Fruit fly (Drosophila melanogaster): ENCODE measurements around the gene Acyp.

DNA sequence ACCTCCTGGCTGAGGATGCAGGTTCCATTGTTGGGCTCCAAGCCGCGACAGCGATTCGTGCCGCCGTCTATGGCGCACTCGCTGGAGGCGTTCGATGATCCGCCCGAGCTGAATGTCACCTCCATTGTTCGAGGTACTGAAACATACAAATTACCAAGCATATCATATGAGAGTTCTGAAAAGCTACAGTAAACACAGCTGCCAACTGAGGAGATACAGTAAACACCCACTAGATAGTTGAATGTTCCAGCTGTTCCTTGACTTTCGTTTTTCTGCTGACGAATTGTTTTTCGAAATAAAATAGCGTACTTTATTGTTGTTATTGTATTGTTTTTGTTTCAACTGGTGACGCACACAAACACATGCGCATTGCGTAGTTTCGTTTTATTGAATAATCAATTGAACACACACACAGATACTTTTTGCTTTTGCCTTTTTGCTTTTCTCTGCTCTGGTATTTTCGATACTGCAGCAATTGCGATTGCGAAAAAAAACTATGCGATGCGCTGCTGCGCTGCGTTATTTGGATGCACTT is 8.0 kb upstream of the Acyp start:
- TF ChIP-seq CG8319 (GFP tag; optimal IDR thresholded peaks at IDR 0.05) (no peak), OdsH (GFP tag; optimal IDR thresholded peaks at IDR 0.05) (no peak), dsx (GFP tag; optimal IDR thresholded peaks at IDR 0.05; ENCODE audit: poor library complexity, severe bottlenecking) (no peak), CG6276 (GFP tag; optimal IDR thresholded peaks at IDR 0.05) (peak; percentile 77), CG6163 (GFP tag; IDR thresholded peaks at IDR 0.05) (no peak), CG4318 (GFP tag; optimal IDR thresholded peaks at IDR 0.05) (no peak), CG6854 (GFP tag; optimal IDR thresholded peaks at IDR 0.05) (no peak), Hr4 (GFP tag; optimal IDR thresholded peaks at IDR 0.05) (no peak), net (GFP tag; optimal IDR thresholded peaks at IDR 0.05) (no peak), Hr39 (GFP tag; optimal IDR thresholded peaks at IDR 0.05) (no peak), Eip75B (GFP tag; optimal IDR thresholded peaks at IDR 0.05) (no peak), CG11902 (GFP tag; optimal IDR thresholded peaks at IDR 0.05) (no peak)
